Worm (Caenorhabditis elegans) whole organism, L4/young adult: ENCODE data around the gene F10E9.5.
A peak's percentile ranks its signal among the peaks of the same experiment; 100 is the strongest.
"Not testable (repeated sequence)": the region's sequence is repeated elsewhere in the genome, so short reads cannot be mapped to it uniquely, and the experiment has no call there.

Experiments used
- W03F9.2 ChIP-seq: fragments of 150-350 bp; optimal IDR thresholded peaks from 2 replicates; lab custom pipeline; 2014; ENCODE audit warnings: missing biosample characterization, missing genetic modification characterization
- dao-5 ChIP-seq: sonication (generic microtip); optimal IDR thresholded peaks from 2 replicates; lab custom pipeline; 2016; ENCODE audit warnings: missing genotype, missing genetic modification characterization, moderate library complexity, missing compliant biosample characterization
- him-1 ChIP-seq: sonication (generic microtip); optimal IDR thresholded peaks from 2 replicates; lab custom pipeline; 2016; ENCODE audit warnings: missing genotype, missing genetic modification reagents, missing genetic modification characterization, missing compliant biosample characterization

F10E9.5 gene

DNA sequence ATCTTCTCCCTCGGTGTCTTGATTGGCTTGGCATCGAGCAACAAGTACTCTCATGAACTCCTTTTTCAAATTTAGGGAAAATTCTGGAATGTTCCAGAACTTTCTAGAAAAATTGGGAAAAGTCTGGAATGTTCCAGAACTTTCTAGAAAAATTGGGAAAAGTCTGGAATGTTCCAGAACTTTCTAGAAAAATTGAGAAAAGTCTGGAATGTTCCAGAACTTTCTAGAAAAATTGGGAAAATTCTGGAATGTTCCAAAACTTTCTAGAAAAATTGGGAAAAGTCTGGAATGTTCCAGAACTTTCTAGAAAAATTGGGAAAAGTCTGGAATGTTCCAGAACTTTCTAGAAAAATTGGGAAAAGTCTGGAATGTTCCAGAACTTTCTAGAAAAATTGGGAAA lies 36.9 kb downstream of the F10E9.5 start, which contains the start of gene ZC262.7:
Gene ZC262.7, minus strand, starts transcription at position 54 of the 400 bp plus-strand sequence.
- not testable (repeated sequence) for TF ChIP-seq him-1, dao-5, W03F9.2 (tag; lab: Kevin White, UChicago)

DNA sequence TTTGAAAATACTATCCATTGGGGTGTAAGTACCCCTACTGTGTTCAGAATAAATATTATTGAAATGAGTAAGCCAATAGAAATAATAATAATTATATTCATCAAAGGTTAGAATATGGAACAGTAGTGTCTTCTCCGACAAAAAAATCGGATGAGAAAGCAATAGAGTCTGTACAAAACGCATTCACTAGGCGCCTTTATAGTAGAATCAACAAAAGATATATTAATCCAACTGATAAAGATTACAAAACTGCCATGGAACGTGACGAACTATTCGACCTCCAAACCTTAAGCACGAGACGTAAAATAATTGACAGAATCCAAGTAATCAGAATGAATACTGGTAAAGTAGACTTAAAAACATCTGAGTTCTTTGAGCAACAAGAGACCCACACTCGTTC lies 40.4 kb downstream of the F10E9.5 start, which contains the start of gene clc-29:
Gene clc-29, minus strand, starts transcription at position 101 of the 400 bp plus-strand sequence.
- not testable (repeated sequence) for TF ChIP-seq him-1, dao-5, W03F9.2 (tag; lab: Kevin White, UChicago)

DNA sequence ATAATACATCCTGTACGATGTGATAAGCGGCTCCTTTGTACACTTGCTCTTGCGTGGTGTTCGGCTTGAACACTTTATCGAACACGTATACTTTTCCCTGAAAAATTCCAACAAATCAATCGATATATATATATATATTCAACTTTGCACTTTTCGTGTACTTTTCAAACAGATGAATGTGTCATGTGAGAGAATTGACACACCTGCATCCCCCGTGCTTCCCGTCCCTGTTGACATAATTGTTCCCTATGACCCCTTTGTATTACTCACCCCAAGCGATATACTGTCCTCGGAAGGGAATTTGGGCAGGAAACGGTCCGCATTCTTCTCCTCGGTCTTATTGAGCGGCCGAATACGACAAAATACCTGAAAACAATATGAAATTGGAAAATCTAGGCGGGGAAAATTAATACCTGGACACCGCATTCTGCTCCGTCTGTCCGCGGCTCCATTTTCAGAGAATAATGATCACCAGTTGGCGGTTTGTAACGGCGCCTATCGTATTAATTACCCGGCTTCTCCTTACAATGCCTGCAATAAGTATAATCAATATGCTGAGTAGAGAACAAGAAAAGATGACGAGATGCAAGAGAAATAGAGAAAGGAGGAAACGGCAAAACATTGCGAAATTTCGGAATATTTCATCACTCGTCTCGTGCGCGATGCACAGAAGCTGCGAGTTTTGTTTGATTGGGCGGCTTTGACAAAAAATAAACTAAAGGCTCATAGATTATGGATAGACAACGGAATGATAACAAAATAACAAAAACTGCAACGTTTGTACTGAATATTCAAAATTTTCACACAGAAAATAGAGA lies 47.5 kb downstream of the F10E9.5 start, which contains the start of gene unc-116:
Gene unc-116, minus strand, starts transcription at position 531 of the 818 bp plus-strand sequence.
- TF ChIP-seq W03F9.2 (tag; lab: Kevin White, UChicago), result no peak
- no peak for TF ChIP-seq dao-5 (tag; lab: Kevin White, UChicago)
- TF ChIP-seq him-1 (tag; lab: Kevin White, UChicago), result peak; percentile 17

DNA sequence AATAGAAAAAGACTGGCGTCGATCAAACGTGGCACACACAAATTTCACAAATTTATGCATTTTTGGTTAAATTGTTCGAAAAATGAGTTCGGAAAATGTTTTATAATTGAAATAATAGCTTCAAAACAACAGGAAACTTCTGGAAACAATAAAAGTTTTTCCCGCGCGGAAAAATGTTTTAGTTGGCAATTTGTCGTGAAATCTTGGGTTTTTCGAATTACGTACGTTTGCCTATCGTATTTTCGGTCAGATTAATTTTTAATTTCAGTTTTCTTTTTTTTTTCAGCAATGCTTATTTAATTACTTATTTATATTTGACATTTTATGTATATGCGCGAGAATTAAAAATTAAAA lies 48.0 kb downstream of the F10E9.5 start:
- TF ChIP-seq W03F9.2 (tag; lab: Kevin White, UChicago) (no peak), dao-5 (tag; lab: Kevin White, UChicago) (no peak), him-1 (tag; lab: Kevin White, UChicago) (no peak)

DNA sequence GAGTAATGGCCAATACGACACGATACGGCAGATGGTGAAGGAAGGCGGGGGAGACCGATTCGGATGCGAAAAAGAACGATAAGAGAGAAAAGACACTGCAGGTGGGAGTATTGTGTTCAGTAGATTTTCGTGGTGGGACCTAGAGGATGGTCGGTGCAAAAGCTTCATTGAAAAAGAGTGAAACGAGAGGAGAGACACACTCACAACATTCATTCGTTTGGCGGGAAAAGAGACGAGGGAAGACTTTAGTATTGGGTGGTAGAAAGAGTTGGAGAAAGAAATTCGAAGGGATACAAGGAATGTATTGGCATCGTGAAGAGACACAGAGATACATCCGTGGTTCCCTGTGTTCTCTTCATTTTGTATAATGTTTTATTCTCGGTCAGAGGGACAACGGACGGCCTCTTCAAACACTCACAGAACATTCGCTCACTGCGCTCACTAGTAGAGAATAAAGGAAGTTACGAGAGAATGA lies 49.1 kb downstream of the F10E9.5 start:
- peak; percentile 46 for TF ChIP-seq W03F9.2 (tag; lab: Kevin White, UChicago)
- no peak for TF ChIP-seq dao-5 (tag; lab: Kevin White, UChicago)
- no peak for TF ChIP-seq him-1 (tag; lab: Kevin White, UChicago)
